Worm (Caenorhabditis elegans): ENCODE measurements around the gene ZK856.11.

Gene ZK856.11

ce11 chrV:10246443-10246885 lies 41.7 kb upstream of the ZK856.11 start (continued):
- 0 out of 2 replicates have a peak, but pooled peaks have one; percentile 23 for TF ChIP-seq ZK337.2 (GFP tag; IDR thresholded peaks at IDR 0.05)
- TF ChIP-seq D1046.2 (GFP tag; IDR thresholded peaks at IDR 0.05), result no peak
- TF ChIP-seq nhr-111 (GFP tag; optimal IDR thresholded peaks at IDR 0.05), result no peak
- TF ChIP-seq zfp-2 (tag; optimal IDR thresholded peaks at IDR 0.05), result no peak
- no peak for TF ChIP-seq pqm-1 (tag; optimal IDR thresholded peaks at IDR 0.05)
- TF ChIP-seq dpl-1 (GFP tag; optimal IDR thresholded peaks at IDR 0.05), result peak; percentile 17
- no peak for TF ChIP-seq madf-9 (GFP tag; conservative IDR thresholded peaks at IDR 0.05)
- TF ChIP-seq unc-62 (GFP tag; optimal IDR thresholded peaks at IDR 0.05 in 1 of 2), result peak in 1 of 2 experiments; percentile 95
- no peak for TF ChIP-seq unc-62 (tag; optimal IDR thresholded peaks at IDR 0.05)
- no peak for TF ChIP-seq ceh-82 (tag; optimal IDR thresholded peaks at IDR 0.05)
- peak; percentile 40 for TF ChIP-seq hlh-11 (tag; optimal IDR thresholded peaks at IDR 0.05)
- TF ChIP-seq lsy-2 (tag; optimal IDR thresholded peaks at IDR 0.05), result peak; percentile 28 to 47
- no peak for TF ChIP-seq nhr-6 (tag; optimal IDR thresholded peaks at IDR 0.05)
- TF ChIP-seq egl-27 (tag; optimal IDR thresholded peaks at IDR 0.05), result no peak
- TF ChIP-seq nhr-28 (tag; optimal IDR thresholded peaks at IDR 0.05), result peak; percentile 78
- no peak for TF ChIP-seq zip-11 (GFP tag; IDR thresholded peaks at IDR 0.05)
- peak; percentile 87 for TF ChIP-seq fkh-10 (GFP tag; optimal IDR thresholded peaks at IDR 0.05)
- TF ChIP-seq madf-5 (GFP tag; IDR thresholded peaks at IDR 0.05), result 0 out of 4 replicates have a peak, but pooled peaks of 1 of the 2 experiments have one; percentile 27
- peak; percentile 78 for TF ChIP-seq nhr-11 (tag; optimal IDR thresholded peaks at IDR 0.05)

DNA sequence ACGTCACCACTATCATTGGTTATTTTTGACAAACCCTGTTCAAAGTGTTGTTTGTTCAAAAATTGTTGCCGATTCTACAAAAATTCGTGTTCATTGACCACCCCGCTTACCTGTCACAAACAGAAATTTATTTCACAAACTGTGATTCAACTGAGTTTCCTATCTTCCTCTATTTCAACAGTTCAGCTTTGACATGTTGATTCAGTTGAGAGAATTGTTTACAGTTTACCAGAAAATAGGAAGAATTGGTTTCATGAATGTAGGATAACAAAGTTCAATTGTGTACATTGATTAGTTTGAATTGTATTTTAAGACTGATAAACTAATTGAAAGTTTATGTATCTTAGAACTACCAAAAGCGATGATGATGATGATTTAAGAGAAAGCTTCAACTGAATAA lies 40.9 kb upstream of the ZK856.11 start:
- TF ChIP-seq pqm-1 (tag; optimal IDR thresholded peaks at IDR 0.05) (peak; percentile 22), snpc-1.2 (GFP tag; IDR thresholded peaks at IDR 0.05) (no peak), hlh-11 (tag; optimal IDR thresholded peaks at IDR 0.05) (peak; percentile 45), nhr-28 (tag; optimal IDR thresholded peaks at IDR 0.05) (peak; percentile 69), dve-1 (tag; optimal IDR thresholded peaks at IDR 0.05; ENCODE audit: insufficient read depth) (peak; percentile 53), nhr-77 (tag; optimal IDR thresholded peaks at IDR 0.05) (peak; percentile 34), daf-16 (GFP tag; optimal IDR thresholded peaks at IDR 0.05) (no peak), daf-16 (tag; optimal IDR thresholded peaks at IDR 0.05) (peak; percentile 100), mdl-1 (tag; optimal IDR thresholded peaks at IDR 0.05) (no peak)

DNA sequence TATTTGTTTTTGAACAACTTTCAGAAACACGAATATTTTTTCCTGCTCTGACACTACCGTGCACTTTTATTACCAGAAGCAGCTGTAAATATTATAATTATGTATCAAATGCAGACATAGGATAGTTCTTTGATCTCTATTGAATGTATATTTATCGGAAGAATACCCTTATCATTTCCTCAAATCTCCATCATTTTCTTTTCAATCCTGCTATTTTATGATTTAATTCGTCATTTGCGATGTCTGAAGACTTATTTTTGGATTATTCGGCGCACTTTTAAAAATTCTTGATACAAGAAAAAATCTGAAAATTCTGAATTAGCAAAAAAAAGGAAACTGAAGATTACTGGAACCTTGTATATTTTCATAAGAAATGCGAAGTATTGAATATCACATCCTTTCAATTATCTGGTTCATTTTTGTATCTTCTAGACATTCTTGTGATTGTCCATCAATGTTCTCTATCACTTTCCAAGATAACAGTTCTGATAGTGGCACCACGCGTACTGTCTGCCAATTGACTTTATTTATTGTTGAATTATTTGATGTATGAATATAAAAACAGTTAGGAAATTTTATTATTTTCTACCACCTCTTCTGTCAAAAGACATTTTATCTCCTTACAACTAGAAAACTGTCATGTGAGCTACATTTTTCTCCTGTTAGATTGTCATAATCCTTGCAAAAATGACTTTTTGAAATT lies 39.4 kb upstream of the ZK856.11 start:
- TF ChIP-seq ctbp-1 (GFP tag; IDR thresholded peaks at IDR 0.05) (no peak), ztf-11 (tag; optimal IDR thresholded peaks at IDR 0.05) (no peak), egl-43 (GFP tag; IDR thresholded peaks at IDR 0.05) (no peak), mdl-1 (tag; optimal IDR thresholded peaks at IDR 0.05) (peak in 1 of 2 experiments; percentile 5), dmd-8 (GFP tag; IDR thresholded peaks at IDR 0.05) (no peak), pha-4 (GFP tag; IDR thresholded peaks at IDR 0.05) (no peak), pha-4 (tag; optimal IDR thresholded peaks at IDR 0.05) (no peak), dmd-6 (GFP tag; IDR thresholded peaks at IDR 0.05) (peak; percentile 18; the same call in 1 of the 2 replicates), F37D6.2 (tag; optimal IDR thresholded peaks at IDR 0.05) (no peak), sdz-12 (GFP tag; optimal IDR thresholded peaks at IDR 0.05) (no peak), lin-29 (GFP tag; IDR thresholded peaks at IDR 0.05) (no peak), daf-16 (GFP tag; optimal IDR thresholded peaks at IDR 0.05) (no peak), daf-16 (tag; optimal IDR thresholded peaks at IDR 0.05) (peak; percentile 73), ZK546.5 (tag; optimal IDR thresholded peaks at IDR 0.05) (no peak), gei-8 (GFP tag; optimal IDR thresholded peaks at IDR 0.05) (no peak), zip-11 (GFP tag; IDR thresholded peaks at IDR 0.05) (no peak), pqm-1 (tag; optimal IDR thresholded peaks at IDR 0.05) (peak; percentile 50), nhr-41 (GFP tag; IDR thresholded peaks at IDR 0.05) (no peak), D1046.2 (GFP tag; IDR thresholded peaks at IDR 0.05) (no peak), ceh-20 (GFP tag; IDR thresholded peaks at IDR 0.05) (no peak), arid-1 (GFP tag; conservative IDR thresholded peaks at IDR 0.05) (no peak), daf-8 (GFP tag; IDR thresholded peaks at IDR 0.05) (no peak), nhr-28 (tag; optimal IDR thresholded peaks at IDR 0.05) (peak; percentile 67), lin-1 (GFP tag; IDR thresholded peaks at IDR 0.05) (no peak), lin-15B (tag; optimal IDR thresholded peaks at IDR 0.05) (no peak), php-3 (GFP tag; IDR thresholded peaks at IDR 0.05) (peak; percentile 86), unc-62 (GFP tag; optimal IDR thresholded peaks at IDR 0.05 in 1 of 2) (no peak), unc-62 (tag; optimal IDR thresholded peaks at IDR 0.05) (no peak), dmd-9 (GFP tag; IDR thresholded peaks at IDR 0.05) (no peak), ceh-62 (tag; optimal IDR thresholded peaks at IDR 0.05) (no peak), tag-97 (GFP tag; IDR thresholded peaks at IDR 0.05) (no peak)

Measured in whole organism, L4 larva.